Worm (Caenorhabditis elegans) whole organism, late embryonic: ENCODE results near the gene Y82E9BL.18.

ENCODE experiments used
- C38D4.7 ChIP-seq: fragments of 200-800 bp; sonication (Bioruptor generic); optimal IDR thresholded peaks from 2 replicates; lab custom pipeline; 2018; ENCODE audit warnings: mild to moderate bottlenecking, missing genetic modification characterization, moderate library complexity, missing compliant biosample characterization
- F13H6.1 ChIP-seq: sonication (generic microtip); optimal IDR thresholded peaks from 2 replicates; lab custom pipeline; 2016; ENCODE audit warnings: missing genetic modification characterization, missing compliant biosample characterization
- ama-1 ChIP-seq: fragments of 150-350 bp; optimal IDR thresholded peaks from 2 replicates; lab custom pipeline; 2014
- ceh-18 ChIP-seq: sonication (generic microtip); optimal IDR thresholded peaks from 2 replicates; lab custom pipeline; 2016; ENCODE audit warnings: missing genetic modification characterization, missing compliant biosample characterization
- ceh-30 ChIP-seq: fragments of 150-350 bp; optimal IDR thresholded peaks from 2 replicates; lab custom pipeline; 2014; ENCODE audit warnings: missing biosample characterization, missing genetic modification characterization
- fkh-10 ChIP-seq: fragments of 150-350 bp; optimal IDR thresholded peaks from 2 replicates; lab custom pipeline; 2014; ENCODE audit warnings: missing biosample characterization, missing genetic modification reagents, missing genetic modification characterization
- madf-2 ChIP-seq: sonication (generic microtip); optimal IDR thresholded peaks from 2 replicates; lab custom pipeline; 2017; ENCODE audit warnings: missing genetic modification characterization, missing compliant biosample characterization
- nfya-1 ChIP-seq: sonication (generic microtip); optimal IDR thresholded peaks from 2 replicates; lab custom pipeline; 2017; ENCODE audit warnings: missing genetic modification characterization, mild to moderate bottlenecking, missing compliant biosample characterization, antibody characterized with exemption, moderate library complexity
- nhr-11 ChIP-seq: fragments of 150-350 bp; optimal IDR thresholded peaks from 2 replicates; lab custom pipeline; 2014; ENCODE audit warnings: missing biosample characterization, missing genetic modification characterization
- pha-4 ChIP-seq: fragments of 150-350 bp; optimal IDR thresholded peaks from 2 replicates; lab custom pipeline; 2018; ENCODE audit warnings: missing biosample characterization, missing genetic modification reagents, missing genetic modification characterization
- sox-2 ChIP-seq: fragments of 200-800 bp; sonication (Bioruptor generic); IDR thresholded peaks from 2 replicates; pipeline ENCODE4 v1.3.6; 2022; ENCODE audit warnings: missing genetic modification reagents, missing genetic modification characterization, missing compliant biosample characterization
- unc-42 ChIP-seq: sonication (generic microtip); optimal IDR thresholded peaks from 2 replicates; lab custom pipeline; 2016; ENCODE audit warnings: missing genotype, missing genetic modification characterization, missing compliant biosample characterization

DNA sequence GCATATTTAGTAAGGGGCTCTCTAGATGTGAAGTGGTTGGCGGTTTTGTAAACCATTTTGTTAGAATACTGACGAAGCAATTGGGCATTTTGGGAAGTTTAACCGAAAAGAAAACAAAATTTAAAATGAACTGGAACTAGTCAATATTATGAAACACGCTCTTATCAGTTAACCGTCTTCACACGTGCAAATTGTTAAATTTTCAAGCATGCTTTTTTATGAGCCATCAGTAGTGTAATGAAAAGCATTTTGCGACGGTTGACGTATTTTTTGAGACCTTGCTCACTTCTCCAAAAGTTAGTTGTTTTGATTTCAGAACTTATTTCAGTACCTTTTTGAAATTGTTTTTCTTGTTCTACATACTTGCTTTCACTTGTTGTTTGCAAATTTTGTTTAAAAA, 22.7 kb downstream of the Y82E9BL.18 start, which contains the start of gene fbxa-25:
- no peak for TF ChIP-seq madf-2 (tag; lab: Kevin White, UChicago)
- TF ChIP-seq pha-4 (tag; lab: Kevin White, UChicago) = no peak
- no peak for TF ChIP-seq fkh-10
- no peak for TF ChIP-seq ceh-18 (tag; lab: Kevin White, UChicago)
- TF ChIP-seq nhr-11 = no peak
- TF ChIP-seq ama-1 (lab: Kevin White, UChicago) = no peak
- TF ChIP-seq C38D4.7 (GFP tag; lab: Kevin White, UChicago) = no peak
- TF ChIP-seq nfya-1 = no peak
- TF ChIP-seq sox-2 = no peak
- TF ChIP-seq ceh-30 (tag; lab: Kevin White, UChicago) = no peak
- no peak for TF ChIP-seq F13H6.1
- TF ChIP-seq unc-42 (tag; lab: Kevin White, UChicago) = no peak
